Worm (Caenorhabditis elegans) whole organism, midembryonic: ENCODE results near the gene srj-45.

Source experiments
- T22C8.4 ChIP-seq: fragments of 200-800 bp; sonication (Bioruptor generic); IDR thresholded peaks from 2 replicates; pipeline ENCODE4 v1.3.6; 2022; ENCODE audit warnings: missing genetic modification characterization, missing compliant biosample characterization
- cog-1 ChIP-seq: sonication (generic microtip); optimal IDR thresholded peaks from 2 replicates; lab custom pipeline; 2016; ENCODE audit warnings: missing genetic modification characterization, missing compliant biosample characterization
- flt-1 ChIP-seq: fragments of 200-800 bp; sonication (Bioruptor generic); IDR thresholded peaks from 2 replicates; pipeline ENCODE4 v1.3.6; 2022; ENCODE audit warnings: missing genetic modification characterization, missing compliant biosample characterization
- klf-2 ChIP-seq: fragments of 200-800 bp; sonication (Bioruptor generic); conservative IDR thresholded peaks from 2 replicates; pipeline ENCODE4 v1.3.6; 2022; ENCODE audit warnings: missing genetic modification reagents, missing genetic modification characterization, missing compliant biosample characterization
- med-1 ChIP-seq: sonication (generic microtip); optimal IDR thresholded peaks from 2 replicates; lab custom pipeline; 2017; ENCODE audit warnings: missing genetic modification characterization, mild to moderate bottlenecking, missing compliant biosample characterization, antibody characterized with exemption, missing genetic modification reagents; ENCODE audit not compliant: insufficient read depth
- ref-1 ChIP-seq: fragments of 200-800 bp; sonication (Bioruptor generic); conservative IDR thresholded peaks from 2 replicates; pipeline ENCODE4 v1.3.6; 2022; ENCODE audit warnings: missing genetic modification reagents, missing genetic modification characterization, missing compliant biosample characterization
- tab-1 ChIP-seq: fragments of 200-800 bp; sonication (Bioruptor generic); IDR thresholded peaks from 2 replicates; pipeline ENCODE4 v1.3.6; 2022; ENCODE audit warnings: missing genetic modification characterization, missing compliant biosample characterization
- ztf-23 ChIP-seq: fragments of 200-800 bp; sonication (Bioruptor generic); IDR thresholded peaks from 2 replicates; pipeline ENCODE4 v1.3.6; 2022; ENCODE audit warnings: missing genetic modification reagents, missing genetic modification characterization, missing compliant biosample characterization
- ztf-29 ChIP-seq: fragments of 200-800 bp; sonication (Bioruptor generic); IDR thresholded peaks from 2 replicates; pipeline ENCODE4 v1.3.6; 2022; ENCODE audit warnings: missing genetic modification reagents, missing genetic modification characterization, missing compliant biosample characterization

Gene srj-45

DNA sequence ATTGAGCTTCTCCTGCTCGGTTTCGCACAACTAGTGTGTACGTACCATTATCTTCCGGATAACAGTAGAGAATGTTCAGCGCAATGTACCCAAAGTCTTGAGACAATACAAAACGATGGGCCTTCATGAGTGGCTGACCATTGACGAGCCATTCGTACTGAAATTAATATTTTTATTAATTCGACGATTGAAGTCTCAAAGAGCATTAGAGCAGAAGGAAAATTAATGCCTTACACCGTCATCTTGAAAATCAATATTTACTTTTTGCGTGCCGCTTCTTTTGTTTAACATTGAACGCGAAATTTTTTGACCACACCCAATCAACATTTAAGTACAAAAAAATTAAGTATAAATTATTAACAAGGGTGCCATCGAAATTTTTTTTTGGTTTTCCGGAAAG is 43.4 kb downstream of the srj-45 start:
- no peak for TF ChIP-seq med-1 (GFP tag; lab: Kevin White, UChicago)
- TF ChIP-seq ref-1 = no peak
- no peak for TF ChIP-seq klf-2 (GFP tag; lab: Robert Waterston, UW)
- TF ChIP-seq flt-1 (GFP tag; lab: Robert Waterston, UW) = no peak
- no peak for TF ChIP-seq ztf-29
- TF ChIP-seq ztf-23 = no peak
- TF ChIP-seq tab-1 (GFP tag; lab: Robert Waterston, UW) = no peak
- no peak for TF ChIP-seq cog-1 (tag; lab: Kevin White, UChicago)
- no peak for TF ChIP-seq T22C8.4 (GFP tag; lab: Robert Waterston, UW)
